Worm (Caenorhabditis elegans) whole organism, L4 larva: Measurements from ENCODE around the gene Y45G5AM.6.

Experiments used
- T26A8.4 ChIP-seq: fragments of 200-800 bp; sonication (Bioruptor generic); IDR thresholded peaks from 2 replicates; pipeline ENCODE4 v1.3.6; 2022; ENCODE audit warnings: missing genetic modification characterization, missing compliant biosample characterization
- ces-1 ChIP-seq: fragments of 150-350 bp; sonication (generic microtip); optimal IDR thresholded peaks from 4 replicates; lab custom pipeline; 2014; ENCODE audit warnings: missing biosample characterization, missing genetic modification reagents, missing genetic modification characterization
- egl-27 ChIP-seq: sonication (generic microtip); optimal IDR thresholded peaks from 3 replicates; lab custom pipeline; 2017; ENCODE audit warnings: missing biosample characterization, missing genetic modification reagents, missing genetic modification characterization
- fkh-10 ChIP-seq: fragments of 150-350 bp; optimal IDR thresholded peaks from 2 replicates; lab custom pipeline; 2014; ENCODE audit warnings: missing biosample characterization, missing genetic modification reagents, missing genetic modification characterization
- fos-1 ChIP-seq: fragments of 150-350 bp; optimal IDR thresholded peaks from 2 replicates; lab custom pipeline; 2014; ENCODE audit warnings: missing biosample characterization, missing genetic modification characterization
- lin-13 ChIP-seq: fragments of 150-350 bp; optimal IDR thresholded peaks from 2 replicates; lab custom pipeline; 2014; ENCODE audit warnings: missing biosample characterization, missing genetic modification reagents, missing genetic modification characterization
- mep-1 ChIP-seq: fragments of 150-350 bp; sonication (generic microtip); optimal IDR thresholded peaks from 3 replicates; lab custom pipeline; 2014; ENCODE audit warnings: missing biosample characterization, missing genetic modification characterization
- mxl-2 ChIP-seq: fragments of 200-800 bp; sonication (Bioruptor generic); conservative IDR thresholded peaks from 2 replicates; pipeline ENCODE4 v1.3.6; 2022; ENCODE audit warnings: missing genetic modification reagents, missing genetic modification characterization, missing compliant biosample characterization
- nhr-237 ChIP-seq: sonication (generic microtip); optimal IDR thresholded peaks from 2 replicates; lab custom pipeline; 2017; ENCODE audit warnings: missing biosample characterization, missing genetic modification characterization
- tag-97 ChIP-seq: fragments of 200-800 bp; sonication (Bioruptor generic); IDR thresholded peaks from 2 replicates; pipeline ENCODE4 v1.3.6; 2022; ENCODE audit warnings: missing genetic modification characterization, missing compliant biosample characterization
- zag-1 ChIP-seq: fragments of 150-350 bp; optimal IDR thresholded peaks from 2 replicates; lab custom pipeline; 2014; ENCODE audit warnings: missing biosample characterization, missing genetic modification characterization
- zfp-3 ChIP-seq: fragments of 200-800 bp; sonication (Bioruptor generic); conservative IDR thresholded peaks from 2 replicates; pipeline ENCODE4 v1.3.6; 2022; ENCODE audit warnings: missing genetic modification reagents, missing genetic modification characterization, missing compliant biosample characterization
- zip-2 ChIP-seq: fragments of 150-350 bp; optimal IDR thresholded peaks from 2 replicates; lab custom pipeline; 2014; ENCODE audit warnings: missing biosample characterization, missing genetic modification characterization

ce11 chrV:4187144-4187485 is 35.0 kb upstream of the Y45G5AM.6 start, which contains the start of gene nhr-114:
- no peak for TF ChIP-seq mep-1
- no peak for TF ChIP-seq zag-1
- TF ChIP-seq zip-2 (tag; lab: Kevin White, UChicago): no peak
- no peak for TF ChIP-seq mxl-2 (GFP tag; lab: Robert Waterston, UW)
- TF ChIP-seq ces-1: no peak
- TF ChIP-seq lin-13 (GFP tag; lab: Kevin White, UChicago): no peak
- no peak for TF ChIP-seq egl-27
- TF ChIP-seq fkh-10 (GFP tag; lab: Kevin White, UChicago): no peak
- TF ChIP-seq tag-97 (GFP tag; lab: Robert Waterston, UW): no peak
- no peak for TF ChIP-seq fos-1 (tag; lab: Kevin White, UChicago)
- TF ChIP-seq T26A8.4: no peak
- TF ChIP-seq zfp-3 (GFP tag; lab: Robert Waterston, UW): no peak
- no peak for TF ChIP-seq nhr-237
